Worm (Caenorhabditis elegans): Measurements from ENCODE around the gene thoc-1.

thoc-1 gene

DNA sequence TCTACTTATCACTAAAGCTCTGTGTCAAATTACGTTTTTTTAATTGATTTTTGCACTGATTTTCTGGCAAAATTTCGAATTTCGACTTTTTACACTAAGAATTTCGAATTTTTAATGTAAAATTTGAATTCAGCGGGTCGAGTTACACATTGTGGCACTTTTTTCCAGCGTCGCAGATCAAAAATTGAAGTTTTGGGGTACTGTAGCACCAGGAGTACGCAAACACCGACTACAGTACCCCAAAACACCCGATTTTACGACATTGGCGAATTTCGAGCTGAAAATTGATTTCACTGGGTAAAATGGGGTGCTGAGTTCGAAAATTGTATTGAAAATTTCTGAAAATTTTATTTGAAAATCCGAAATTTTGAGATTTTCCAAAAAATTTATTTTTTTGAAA, 30.5 kb downstream of the thoc-1 start:
- TF ChIP-seq efl-1 (optimal IDR thresholded peaks at IDR 0.05) (no peak), efl-1 (GFP tag; optimal IDR thresholded peaks at IDR 0.05 in 1 of 2) (peak in 1 of 2 experiments; percentile 54), nhr-85 (tag) (peak; percentile 33), lsy-2 (tag; optimal IDR thresholded peaks at IDR 0.05) (peak; percentile 56 to 66), lin-13 (GFP tag; optimal IDR thresholded peaks at IDR 0.05) (peak; percentile 8), pax-3 (tag; optimal IDR thresholded peaks at IDR 0.05) (no peak)

- no peak for TF ChIP-seq lin-39 (tag; optimal IDR thresholded peaks at IDR 0.05)
- TF ChIP-seq pqm-1 (tag; optimal IDR thresholded peaks at IDR 0.05): no peak
- TF ChIP-seq egl-13 (tag; optimal IDR thresholded peaks at IDR 0.05): no peak
- TF ChIP-seq efl-1 (optimal IDR thresholded peaks at IDR 0.05): no peak
- TF ChIP-seq efl-1 (GFP tag; optimal IDR thresholded peaks at IDR 0.05 in 1 of 2): no peak
- no peak for TF ChIP-seq lin-13 (GFP tag; optimal IDR thresholded peaks at IDR 0.05)
These were observed 38.9 kb downstream of the thoc-1 start, which contains the start of gene fbxc-48 for ce11 chrII:740808-741207. Gene fbxc-48 (minus strand): TSS chrII:740908.

ce11 chrII:750155-750554, 48.2 kb downstream of the thoc-1 start, which contains the start of gene snt-6:
Gene snt-6 (minus strand): TSS chrII:750212.
- TF ChIP-seq sox-4 (tag; optimal IDR thresholded peaks at IDR 0.05): no peak
- no peak for TF ChIP-seq sup-37 (GFP tag; optimal IDR thresholded peaks at IDR 0.05)
- no peak for TF ChIP-seq F16B12.6 (tag; optimal IDR thresholded peaks at IDR 0.05)
- no peak for TF ChIP-seq unc-98 (GFP tag; IDR thresholded peaks at IDR 0.05)
- TF ChIP-seq elt-2 (tag; optimal IDR thresholded peaks at IDR 0.05): no peak
- TF ChIP-seq zip-4 (GFP tag; optimal IDR thresholded peaks at IDR 0.05): no peak
- TF ChIP-seq nhr-84 (tag; optimal IDR thresholded peaks at IDR 0.05): no peak
- no peak for TF ChIP-seq ets-5 (GFP tag; IDR thresholded peaks at IDR 0.05)
- no peak for TF ChIP-seq ztf-11 (tag; optimal IDR thresholded peaks at IDR 0.05)
- TF ChIP-seq snpc-4 (tag; optimal IDR thresholded peaks at IDR 0.05): no peak
- TF ChIP-seq nhr-12 (tag; optimal IDR thresholded peaks at IDR 0.05): no peak
- TF ChIP-seq alr-1 (tag; optimal IDR thresholded peaks at IDR 0.05; ENCODE audit: borderline replicate concordance): no peak

DNA sequence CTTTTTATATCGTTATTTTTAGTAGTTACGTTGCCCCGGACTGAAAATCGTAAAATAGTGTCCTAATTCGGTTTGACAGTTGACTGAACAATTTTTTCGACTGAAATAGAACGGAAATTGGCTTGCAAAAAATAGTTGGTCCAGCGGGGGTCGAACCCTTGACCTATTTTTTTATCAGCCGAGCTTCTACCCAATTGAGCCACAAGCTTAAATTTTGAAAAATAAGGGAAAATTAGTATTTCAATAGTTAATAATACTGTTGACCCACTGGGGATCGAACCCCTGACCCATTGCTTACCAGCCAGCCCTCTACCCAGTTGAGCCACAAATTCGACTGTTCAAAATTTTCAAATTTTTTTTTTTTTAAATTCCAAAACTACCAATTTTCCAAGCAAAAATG, 49.9 kb downstream of the thoc-1 start:
- no peak for TF ChIP-seq efl-1 (optimal IDR thresholded peaks at IDR 0.05)
- TF ChIP-seq efl-1 (GFP tag; optimal IDR thresholded peaks at IDR 0.05 in 1 of 2): peak in 1 of 2 experiments; percentile 66
- no peak for TF ChIP-seq lin-39 (tag; optimal IDR thresholded peaks at IDR 0.05)
- TF ChIP-seq unc-98 (GFP tag; IDR thresholded peaks at IDR 0.05): no peak
- no peak for TF ChIP-seq unc-86 (tag; optimal IDR thresholded peaks at IDR 0.05)
- no peak for TF ChIP-seq pqm-1 (tag; optimal IDR thresholded peaks at IDR 0.05)
- no peak for TF ChIP-seq mep-1 (tag; optimal IDR thresholded peaks at IDR 0.05)

ce11 chrII:753469-753868, 51.6 kb downstream of the thoc-1 start:
- TF ChIP-seq mef-2 (tag; optimal IDR thresholded peaks at IDR 0.05): no peak
- TF ChIP-seq sox-4 (tag; optimal IDR thresholded peaks at IDR 0.05): no peak
- no peak for TF ChIP-seq hlh-17 (GFP tag; optimal IDR thresholded peaks at IDR 0.05; ENCODE audit: borderline replicate concordance)

- TF ChIP-seq unc-30 (tag; optimal IDR thresholded peaks at IDR 0.05) (no peak), snu-23 (GFP tag; optimal IDR thresholded peaks at IDR 0.05) (no peak), ces-1 (GFP tag; optimal IDR thresholded peaks at IDR 0.05) (no peak), blmp-1 (tag; optimal IDR thresholded peaks at IDR 0.05) (no peak), vab-15 (tag; optimal IDR thresholded peaks at IDR 0.05) (no peak), ztf-4 (tag; optimal IDR thresholded peaks at IDR 0.05) (no peak), unc-62 (GFP tag; optimal IDR thresholded peaks at IDR 0.05) (no peak), nhr-47 (tag; optimal IDR thresholded peaks at IDR 0.05) (no peak), egl-13 (tag; optimal IDR thresholded peaks at IDR 0.05) (no peak), xbp-1 (tag; optimal IDR thresholded peaks at IDR 0.05) (no peak), pqm-1 (tag; optimal IDR thresholded peaks at IDR 0.05) (no peak), unc-98 (GFP tag; IDR thresholded peaks at IDR 0.05) (no peak), grh-1 (GFP tag; IDR thresholded peaks at IDR 0.05) (no peak), dsc-1 (tag; optimal IDR thresholded peaks at IDR 0.05) (no peak), jun-1 (tag; optimal IDR thresholded peaks at IDR 0.05) (no peak), hpl-2 (GFP tag; optimal IDR thresholded peaks at IDR 0.05) (no peak), tlp-1 (tag; optimal IDR thresholded peaks at IDR 0.05) (no peak), C34B4.2 (tag; optimal IDR thresholded peaks at IDR 0.05) (no peak), egl-27 (tag; optimal IDR thresholded peaks at IDR 0.05) (no peak)
These were observed 53.1 kb downstream of the thoc-1 start for ce11 chrII:754971-755370.
